Fruit fly (Drosophila melanogaster): ENCODE measurements around the gene CG42324.

Gene CG42324

dm6 chr3L:3455555-3455939 lies 16.7 kb upstream of the CG42324 start:
- TF ChIP-seq CG17806 (tag; optimal IDR thresholded peaks at IDR 0.05) (no peak), CG15710 (tag; optimal IDR thresholded peaks at IDR 0.05) (no peak)

- TF ChIP-seq CG10348 (GFP tag; IDR thresholded peaks at IDR 0.05) = no peak
- no peak for TF ChIP-seq CG8159 (tag; optimal IDR thresholded peaks at IDR 0.05)
- TF ChIP-seq CG14655 (GFP tag; optimal IDR thresholded peaks at IDR 0.05) = no peak
- no peak for TF ChIP-seq CG13204 (GFP tag; optimal IDR thresholded peaks at IDR 0.05)
Observed at dm6 chr3L:3456009-3456566, 16.2 kb upstream of the CG42324 start.

- no peak for TF ChIP-seq CG9948 (tag; optimal IDR thresholded peaks at IDR 0.05)
- TF ChIP-seq Snoo (tag; optimal IDR thresholded peaks at IDR 0.05) = no peak
- no peak for TF ChIP-seq Pif1A (GFP tag; optimal IDR thresholded peaks at IDR 0.05)
- TF ChIP-seq gl (tag; optimal IDR thresholded peaks at IDR 0.05) = no peak
- no peak for TF ChIP-seq CG8301 (tag; optimal IDR thresholded peaks at IDR 0.05)
- no peak for TF ChIP-seq Ets98B (GFP tag; IDR thresholded peaks at IDR 0.05)
- TF ChIP-seq rn (GFP tag; IDR thresholded peaks at IDR 0.05) = no peak
- TF ChIP-seq CG34367 (tag; optimal IDR thresholded peaks at IDR 0.05) = no peak
- no peak for TF ChIP-seq CG13204 (GFP tag; optimal IDR thresholded peaks at IDR 0.05)
- TF ChIP-seq CG14655 (GFP tag; optimal IDR thresholded peaks at IDR 0.05) = no peak
- no peak for TF ChIP-seq fd96Ca (GFP tag; IDR thresholded peaks at IDR 0.05)
Observed at dm6 chr3L:3456922-3457321, 15.3 kb upstream of the CG42324 start.

DNA sequence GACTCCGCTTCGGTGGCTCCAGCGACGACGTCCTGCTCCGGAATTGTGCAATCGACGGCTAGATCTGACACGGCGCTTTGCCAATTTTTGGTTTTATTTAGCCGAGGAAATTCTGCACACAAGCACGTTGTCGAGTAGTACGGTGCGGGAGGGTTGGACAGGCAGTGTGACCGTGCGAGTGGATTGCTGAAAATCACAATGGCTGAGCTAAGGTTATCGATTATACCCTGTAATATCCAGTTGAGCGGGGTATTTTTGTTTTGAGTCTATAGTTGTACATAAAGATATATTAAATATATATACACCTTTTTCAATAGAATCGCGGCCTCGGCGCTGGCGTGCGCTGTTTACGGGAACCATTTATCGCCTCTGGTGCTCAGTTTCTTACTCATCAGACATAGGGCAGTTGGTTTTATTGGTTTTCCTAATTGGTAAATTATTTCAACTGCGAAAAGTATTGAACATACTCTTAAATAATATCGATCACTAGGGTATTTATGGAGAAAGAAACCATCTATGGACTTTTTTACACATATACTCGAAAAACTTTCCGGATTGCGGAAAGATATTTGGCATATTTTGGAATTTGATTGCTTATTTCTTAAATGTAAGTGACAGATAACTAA lies 11.7 kb upstream of the CG42324 start, which contains the start of gene eIF5B:
eIF5B (minus strand) TSS at position 576 of the 626 bp plus-strand sequence.
- no peak for TF ChIP-seq CG13204 (GFP tag; optimal IDR thresholded peaks at IDR 0.05)
- peak; percentile 81 for TF ChIP-seq CG15710 (tag; optimal IDR thresholded peaks at IDR 0.05)
- no peak for TF ChIP-seq Pif1A (GFP tag; optimal IDR thresholded peaks at IDR 0.05)
- TF ChIP-seq CG14655 (GFP tag; optimal IDR thresholded peaks at IDR 0.05) = peak; percentile 73
- peak; percentile 75 for TF ChIP-seq EcR (GFP tag; optimal IDR thresholded peaks at IDR 0.05)
- TF ChIP-seq D1 (tag; optimal IDR thresholded peaks at IDR 0.05) = no peak
- peak; percentile 65 for TF ChIP-seq CG8301 (tag; optimal IDR thresholded peaks at IDR 0.05)
- TF ChIP-seq CG9948 (tag; optimal IDR thresholded peaks at IDR 0.05) = peak; percentile 67
- 0 out of 2 replicates have a peak, but pooled peaks have one; percentile 15 for TF ChIP-seq CG10348 (GFP tag; IDR thresholded peaks at IDR 0.05)
- peak; percentile 76 for TF ChIP-seq CG34367 (tag; optimal IDR thresholded peaks at IDR 0.05)
- TF ChIP-seq CG12605 (GFP tag; IDR thresholded peaks at IDR 0.05) = peak; percentile 61
- peak; percentile 83 for TF ChIP-seq Ets98B (GFP tag; IDR thresholded peaks at IDR 0.05)
- peak; percentile 70 for TF ChIP-seq rn (GFP tag; IDR thresholded peaks at IDR 0.05)
- TF ChIP-seq fd96Ca (GFP tag; IDR thresholded peaks at IDR 0.05) = peak; percentile 88
- peak; percentile 81 for TF ChIP-seq CG32121 (GFP tag; IDR thresholded peaks at IDR 0.05)
- TF ChIP-seq Snoo (tag; optimal IDR thresholded peaks at IDR 0.05) = peak; percentile 80
- TF ChIP-seq CG4496 (GFP tag; IDR thresholded peaks at IDR 0.05) = peak; percentile 91
- TF ChIP-seq CG8159 (tag; optimal IDR thresholded peaks at IDR 0.05) = peak; percentile 69
- TF ChIP-seq CG17806 (tag; optimal IDR thresholded peaks at IDR 0.05) = peak; percentile 56
- TF ChIP-seq gl (tag; optimal IDR thresholded peaks at IDR 0.05) = peak; percentile 15
- peak; percentile 87 for TF ChIP-seq Pif1B (GFP tag; optimal IDR thresholded peaks at IDR 0.05)

dm6 chr3L:3461119-3461518 lies 11.1 kb upstream of the CG42324 start, which contains the start of the genes CG46463 and armi:
CG46463 (plus strand) TSS chr3L:3461315.
armi (plus strand) TSS chr3L:3461317.
- TF ChIP-seq CG8159 (tag; optimal IDR thresholded peaks at IDR 0.05) (no peak), rn (GFP tag; IDR thresholded peaks at IDR 0.05) (no peak), fd96Ca (GFP tag; IDR thresholded peaks at IDR 0.05) (no peak), Pif1A (GFP tag; optimal IDR thresholded peaks at IDR 0.05) (no peak), CG12605 (GFP tag; IDR thresholded peaks at IDR 0.05) (no peak), CG17806 (tag; optimal IDR thresholded peaks at IDR 0.05) (no peak), D1 (tag; optimal IDR thresholded peaks at IDR 0.05) (no peak), gl (tag; optimal IDR thresholded peaks at IDR 0.05) (no peak), EcR (GFP tag; optimal IDR thresholded peaks at IDR 0.05) (no peak), Ets98B (GFP tag; IDR thresholded peaks at IDR 0.05) (no peak), CG34367 (tag; optimal IDR thresholded peaks at IDR 0.05) (no peak), CG14655 (GFP tag; optimal IDR thresholded peaks at IDR 0.05) (no peak), CG10348 (GFP tag; IDR thresholded peaks at IDR 0.05) (no peak), CG15710 (tag; optimal IDR thresholded peaks at IDR 0.05) (no peak), Snoo (tag; optimal IDR thresholded peaks at IDR 0.05) (no peak), CG9948 (tag; optimal IDR thresholded peaks at IDR 0.05) (no peak), Pif1B (GFP tag; optimal IDR thresholded peaks at IDR 0.05) (no peak), CG13204 (GFP tag; optimal IDR thresholded peaks at IDR 0.05) (no peak), CG4496 (GFP tag; IDR thresholded peaks at IDR 0.05) (no peak)

dm6 chr3L:3461557-3462414 lies 10.5 kb upstream of the CG42324 start:
- TF ChIP-seq CG34367 (tag; optimal IDR thresholded peaks at IDR 0.05) (peak; percentile 3), CG12605 (GFP tag; IDR thresholded peaks at IDR 0.05) (peak; percentile 39; the same call in 1 of the 2 replicates), fd96Ca (GFP tag; IDR thresholded peaks at IDR 0.05) (no peak), CG9948 (tag; optimal IDR thresholded peaks at IDR 0.05) (peak; percentile 3), CG4496 (GFP tag; IDR thresholded peaks at IDR 0.05) (peak; percentile 50; the same call in 1 of the 3 replicates), CG10348 (GFP tag; IDR thresholded peaks at IDR 0.05) (no peak), CG17806 (tag; optimal IDR thresholded peaks at IDR 0.05) (peak; percentile 10)

Measured in whole organism, pupa.